Fruit fly (Drosophila melanogaster): Measurements from ENCODE around the gene Cyp28d2.

- no peak for TF ChIP-seq CG13204 (GFP tag; optimal IDR thresholded peaks at IDR 0.05)
- no peak for TF ChIP-seq gl (tag; optimal IDR thresholded peaks at IDR 0.05)
- no peak for TF ChIP-seq CG17806 (tag; optimal IDR thresholded peaks at IDR 0.05)
- no peak for TF ChIP-seq EcR (GFP tag; optimal IDR thresholded peaks at IDR 0.05)
- no peak for TF ChIP-seq rn (GFP tag; IDR thresholded peaks at IDR 0.05)
These were observed 22.8 kb downstream of the Cyp28d2 start for dm6 chr2L:5229735-5230347.
